Fruit fly (Drosophila melanogaster): Measurements from ENCODE around the gene CG34041.

dm6 chr3R:30503406-30503805 is 4.4 kb upstream of the CG34041 start, which contains the start of gene CG31371:
- TF ChIP-seq usp (GFP tag; optimal IDR thresholded peaks at IDR 0.05) (no peak), Dll (optimal IDR thresholded peaks at IDR 0.05) (no peak), CG8478 (optimal IDR thresholded peaks at IDR 0.05) (no peak), psq (optimal IDR thresholded peaks at IDR 0.05) (no peak)
